Worm (Caenorhabditis elegans): ENCODE measurements around the gene F25H9.2.

The F25H9.2 gene

DNA sequence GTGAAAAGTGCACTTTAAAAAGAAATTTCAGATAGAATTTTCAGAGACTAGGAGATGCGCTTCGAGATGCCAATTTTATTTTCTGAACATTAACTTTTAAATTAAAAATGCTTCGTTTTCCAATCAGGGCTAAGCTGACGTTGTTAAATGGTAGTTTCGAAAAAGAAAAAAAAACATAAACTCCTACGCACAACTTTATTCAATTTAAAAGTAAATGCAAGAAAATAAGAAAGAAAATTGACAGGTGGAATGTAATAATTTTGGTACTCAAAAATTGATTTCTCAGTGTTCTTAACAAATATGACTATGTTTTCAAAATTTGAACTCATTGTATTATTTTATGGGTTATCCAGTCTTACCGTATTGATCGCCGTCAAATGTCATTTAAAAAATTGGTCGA, 4.5 kb upstream of the F25H9.2 start, which contains the start of gene lurp-2:
TSS of gene lurp-2 (plus strand) at position 301 of the 400 bp plus-strand sequence.
- TF ChIP-seq madf-8 (GFP tag; conservative IDR thresholded peaks at IDR 0.05) (no peak), nfyb-1 (GFP tag; IDR thresholded peaks at IDR 0.05) (no peak), ztf-22 (GFP tag; optimal IDR thresholded peaks at IDR 0.05) (no peak), nhr-27 (tag; optimal IDR thresholded peaks at IDR 0.05) (no peak), egl-44 (GFP tag; IDR thresholded peaks at IDR 0.05) (no peak), aptf-3 (GFP tag; IDR thresholded peaks at IDR 0.05) (no peak), C17E4.6 (GFP tag; IDR thresholded peaks at IDR 0.05) (no peak), K12H6.12 (tag; optimal IDR thresholded peaks at IDR 0.05) (no peak), nhr-80 (tag; optimal IDR thresholded peaks at IDR 0.05) (no peak), pha-4 (tag; optimal IDR thresholded peaks at IDR 0.05) (no peak), mel-28 (tag; optimal IDR thresholded peaks at IDR 0.05; ENCODE audit: borderline replicate concordance) (no peak), hsf-1 (GFP tag; IDR thresholded peaks at IDR 0.05) (no peak), lir-1 (GFP tag; conservative IDR thresholded peaks at IDR 0.05) (no peak), dox-1 (GFP tag; IDR thresholded peaks at IDR 0.05) (no peak)

DNA sequence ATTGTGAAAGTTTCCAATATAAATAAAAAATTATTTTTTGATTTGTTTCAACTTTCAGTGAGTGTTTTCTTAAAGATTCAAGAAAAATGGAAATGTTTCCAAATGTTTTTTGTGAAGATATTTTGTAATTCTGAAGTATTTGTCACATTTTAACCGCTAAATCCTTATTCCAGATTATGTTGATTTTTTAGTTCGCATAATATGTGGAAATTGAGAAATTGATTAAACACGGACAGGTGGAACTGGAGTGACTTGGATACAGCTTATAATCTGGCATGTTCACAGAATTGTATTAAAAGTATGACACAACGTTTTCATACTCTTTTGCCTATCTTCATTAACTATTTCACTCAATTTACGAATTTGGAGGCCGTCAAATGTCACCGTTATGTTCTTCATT, 2.4 kb upstream of the F25H9.2 start, which contains the start of gene lurp-3:
TSS of gene lurp-3 (plus strand) at position 301 of the 400 bp plus-strand sequence.
- no peak for TF ChIP-seq F52B5.7 (tag; optimal IDR thresholded peaks at IDR 0.05)
- TF ChIP-seq xnd-1 (tag; optimal IDR thresholded peaks at IDR 0.05) = no peak
- no peak for TF ChIP-seq ztf-22 (GFP tag; optimal IDR thresholded peaks at IDR 0.05)
- no peak for TF ChIP-seq atf-7 (tag; optimal IDR thresholded peaks at IDR 0.05)
- TF ChIP-seq F22D6.2 (tag; optimal IDR thresholded peaks at IDR 0.05) = no peak
- TF ChIP-seq lir-1 (GFP tag; conservative IDR thresholded peaks at IDR 0.05) = no peak

DNA sequence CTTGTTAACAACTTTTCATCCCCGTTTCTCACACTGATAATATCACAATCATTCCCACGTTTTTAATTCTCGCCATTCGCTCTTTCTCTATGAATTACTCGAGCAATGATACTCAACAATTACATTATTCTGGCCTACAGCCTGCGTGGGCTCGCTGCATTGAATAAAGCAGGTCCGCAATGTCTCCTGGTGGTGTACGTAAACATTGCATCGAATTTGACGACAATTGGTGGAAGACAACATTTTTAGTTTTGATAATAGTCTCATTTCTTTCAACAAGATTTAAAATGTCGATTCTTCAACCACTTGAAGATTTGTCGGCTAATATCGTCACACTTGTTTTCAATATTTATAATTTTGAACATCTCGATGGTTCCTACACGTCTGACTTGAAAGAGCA, 1.4 kb downstream of the F25H9.2 start, which contains the start of gene bath-39:
TSS of gene bath-39 (plus strand) at position 137 of the 400 bp plus-strand sequence.
- TF ChIP-seq mcd-1 (GFP tag; IDR thresholded peaks at IDR 0.05) = no peak
- TF ChIP-seq efl-1 (GFP tag; optimal IDR thresholded peaks at IDR 0.05) = no peak
- no peak for TF ChIP-seq lin-40 (tag; optimal IDR thresholded peaks at IDR 0.05)
- no peak for TF ChIP-seq ama-1 (optimal IDR thresholded peaks at IDR 0.05)
- TF ChIP-seq ama-1 (GFP tag; optimal IDR thresholded peaks at IDR 0.05) = no peak
- no peak for TF ChIP-seq ztf-28 (GFP tag; IDR thresholded peaks at IDR 0.05)
- TF ChIP-seq F57A8.1 (GFP tag; optimal IDR thresholded peaks at IDR 0.05) = no peak
- TF ChIP-seq rec-8 (tag; optimal IDR thresholded peaks at IDR 0.05) = no peak
- TF ChIP-seq hmg-20 (GFP tag; IDR thresholded peaks at IDR 0.05) = no peak
- no peak for TF ChIP-seq nhr-179 (tag; optimal IDR thresholded peaks at IDR 0.05)
- no peak for TF ChIP-seq nhr-80 (tag; optimal IDR thresholded peaks at IDR 0.05)
- no peak for TF ChIP-seq egl-44 (GFP tag; IDR thresholded peaks at IDR 0.05)

DNA sequence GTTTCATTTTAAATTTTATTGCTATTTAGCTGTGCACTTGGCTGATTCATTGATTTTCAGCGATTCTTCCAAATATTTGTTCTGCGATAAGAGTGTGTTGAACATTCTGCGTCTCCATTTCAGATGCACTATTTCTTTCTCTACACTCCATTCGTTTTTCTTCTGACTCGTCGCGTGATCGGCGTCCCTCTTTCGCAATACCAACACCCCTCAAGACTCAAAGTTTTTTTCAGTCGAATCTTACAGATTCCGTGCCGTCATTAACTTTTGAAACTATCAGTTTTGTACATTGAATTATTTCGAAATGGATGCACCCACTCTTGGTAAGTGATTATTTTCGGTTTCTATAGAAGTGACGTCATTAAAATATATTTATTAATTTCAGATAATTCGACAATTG, 5.1 kb downstream of the F25H9.2 start, which contains the start of gene frm-10:
TSS of gene frm-10 (plus strand) at position 234 of the 400 bp plus-strand sequence.
- TF ChIP-seq F22D6.2 (tag; optimal IDR thresholded peaks at IDR 0.05) = no peak
- TF ChIP-seq C06A6.2 (GFP tag; conservative IDR thresholded peaks at IDR 0.05) = peak; percentile 51; the same call in 1 of the 2 replicates
- no peak for TF ChIP-seq D2030.7 (GFP tag; IDR thresholded peaks at IDR 0.05)
- TF ChIP-seq egl-44 (GFP tag; IDR thresholded peaks at IDR 0.05) = peak; percentile 68; the same call in 1 of the 2 replicates
- peak; percentile 39 for TF ChIP-seq ztf-18 (tag; optimal IDR thresholded peaks at IDR 0.05)
- 0 out of 2 replicates have a peak, but pooled peaks have one; percentile 34 for TF ChIP-seq attf-3 (GFP tag; conservative IDR thresholded peaks at IDR 0.05)
- TF ChIP-seq pbrm-1 (GFP tag; IDR thresholded peaks at IDR 0.05) = peak; percentile 58; the same call in 1 of the 2 replicates
- peak; percentile 69 for TF ChIP-seq lin-40 (tag; optimal IDR thresholded peaks at IDR 0.05)
- TF ChIP-seq sea-2 (GFP tag; IDR thresholded peaks at IDR 0.05) = no peak
- TF ChIP-seq nhr-120 (GFP tag; IDR thresholded peaks at IDR 0.05) = no peak
- TF ChIP-seq attf-5 (GFP tag; optimal IDR thresholded peaks at IDR 0.05) = peak; percentile 93
- TF ChIP-seq zfh-2 (GFP tag; conservative IDR thresholded peaks at IDR 0.05) = no peak
- TF ChIP-seq ccch-3 (GFP tag; optimal IDR thresholded peaks at IDR 0.05) = no peak
- peak; percentile 78; the same call in 1 of the 2 replicates for TF ChIP-seq B0336.3 (GFP tag; IDR thresholded peaks at IDR 0.05)
- no peak for TF ChIP-seq egl-18 (GFP tag; IDR thresholded peaks at IDR 0.05)
- peak; percentile 40 to 79 for TF ChIP-seq let-607 (tag; optimal IDR thresholded peaks at IDR 0.05)
- TF ChIP-seq unc-130 (GFP tag; optimal IDR thresholded peaks at IDR 0.05) = no peak
- TF ChIP-seq snpc-4 (GFP tag; optimal IDR thresholded peaks at IDR 0.05) = no peak
- peak in 2 of 4 experiments; percentile 45 to 59 for TF ChIP-seq snpc-4 (tag; optimal IDR thresholded peaks at IDR 0.05)
- no peak for TF ChIP-seq nfya-2 (GFP tag; IDR thresholded peaks at IDR 0.05)

Data from whole organism, young adult.